Worm (Caenorhabditis elegans): ENCODE results near the gene mdh-1.
A peak's percentile ranks its signal among the peaks of the same experiment; 100 is the strongest.

mdh-1 gene

ce11 chrV:6516491-6517304, at the start of gene mdh-1:
Gene mdh-1, minus strand, starts transcription at chrV:6516526.
- no peak for TF ChIP-seq ceh-34 (tag; optimal IDR thresholded peaks at IDR 0.05)
- no peak for TF ChIP-seq sdc-2 (tag; optimal IDR thresholded peaks at IDR 0.05)
- no peak for TF ChIP-seq ceh-31 (tag; optimal IDR thresholded peaks at IDR 0.05)

DNA sequence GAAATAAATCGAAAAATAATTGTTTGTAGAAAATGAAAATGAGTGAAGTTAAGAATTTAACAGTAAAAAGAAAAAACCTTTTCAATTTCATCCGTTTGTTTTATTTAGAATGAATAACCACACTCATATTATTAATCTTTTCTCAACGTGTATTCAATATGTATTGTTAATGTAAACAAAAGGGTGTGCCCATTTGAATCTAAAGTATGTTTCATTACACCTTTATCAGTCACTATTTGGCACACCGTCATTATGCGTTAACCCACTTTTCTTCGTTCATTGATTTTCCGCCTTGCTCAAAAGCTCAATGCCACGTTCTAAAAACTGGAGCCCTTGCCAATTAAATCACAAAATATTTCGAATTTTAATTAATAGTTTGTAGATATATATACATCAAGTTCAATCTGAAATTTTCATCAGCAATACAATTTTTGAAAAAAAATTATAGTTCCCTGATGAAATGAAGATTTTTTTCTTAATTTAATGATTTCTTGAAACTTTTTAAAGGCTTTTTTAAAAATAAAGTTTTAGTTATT, 49.6 kb upstream of the mdh-1 start, which contains the start of gene K04A8.1:
Gene K04A8.1 (plus strand): TSS at position 486 of the 536 bp plus-strand sequence.
- no peak for TF ChIP-seq tbx-7 (tag; optimal IDR thresholded peaks at IDR 0.05)
- TF ChIP-seq syd-9 (tag; optimal IDR thresholded peaks at IDR 0.05), result no peak
- TF ChIP-seq pqm-1 (tag; optimal IDR thresholded peaks at IDR 0.05), result no peak
- no peak for TF ChIP-seq pag-3 (tag; optimal IDR thresholded peaks at IDR 0.05; ENCODE audit: borderline replicate concordance)
- no peak for TF ChIP-seq ceh-6 (GFP tag; optimal IDR thresholded peaks at IDR 0.05)
- TF ChIP-seq gmeb-2 (tag; optimal IDR thresholded peaks at IDR 0.05), result no peak
- TF ChIP-seq C08G9.2 (tag; optimal IDR thresholded peaks at IDR 0.05), result no peak
- TF ChIP-seq fkh-6 (tag; optimal IDR thresholded peaks at IDR 0.05), result no peak
- no peak for TF ChIP-seq ceh-24 (tag; optimal IDR thresholded peaks at IDR 0.05)
- TF ChIP-seq ceh-9 (tag; optimal IDR thresholded peaks at IDR 0.05), result no peak

DNA sequence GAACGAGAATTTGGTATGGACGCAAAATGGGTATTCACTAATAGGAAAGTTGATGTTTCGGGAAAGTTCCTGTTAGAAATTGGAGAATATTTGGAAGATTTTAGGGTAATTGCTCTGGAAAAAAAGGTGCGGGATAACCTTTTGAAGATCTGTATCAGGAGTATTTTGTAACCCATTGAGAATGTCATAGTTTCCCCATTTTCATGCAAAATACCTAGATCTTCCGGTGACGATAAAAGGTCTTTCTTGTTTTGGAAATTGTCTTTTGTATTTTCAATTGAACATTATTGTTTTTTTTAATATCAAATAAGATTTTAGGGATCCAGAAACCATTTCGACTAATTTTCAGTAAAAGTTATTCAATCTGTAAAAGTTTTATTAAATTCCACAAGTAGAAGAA, 45.3 kb upstream of the mdh-1 start, which contains the start of gene spp-19:
Gene spp-19 (minus strand): TSS at position 101 of the 400 bp plus-strand sequence.
- TF ChIP-seq ceh-34 (tag; optimal IDR thresholded peaks at IDR 0.05) (no peak), ceh-9 (tag; optimal IDR thresholded peaks at IDR 0.05) (no peak), dmd-4 (tag; optimal IDR thresholded peaks at IDR 0.05; ENCODE audit: borderline replicate concordance) (no peak), tbx-2 (tag; optimal IDR thresholded peaks at IDR 0.05) (no peak), ceh-19 (GFP tag; optimal IDR thresholded peaks at IDR 0.05) (no peak), elt-4 (tag; optimal IDR thresholded peaks at IDR 0.05) (no peak), hlh-6 (tag; optimal IDR thresholded peaks at IDR 0.05) (no peak), pha-4 (tag; optimal IDR thresholded peaks at IDR 0.05) (no peak), pag-3 (tag; optimal IDR thresholded peaks at IDR 0.05; ENCODE audit: borderline replicate concordance) (no peak), odd-2 (tag; optimal IDR thresholded peaks at IDR 0.05) (no peak), fax-1 (tag; optimal IDR thresholded peaks at IDR 0.05) (no peak), unc-86 (tag; optimal IDR thresholded peaks at IDR 0.05) (no peak), gmeb-2 (tag; optimal IDR thresholded peaks at IDR 0.05) (no peak), pha-2 (tag; optimal IDR thresholded peaks at IDR 0.05) (no peak)

DNA sequence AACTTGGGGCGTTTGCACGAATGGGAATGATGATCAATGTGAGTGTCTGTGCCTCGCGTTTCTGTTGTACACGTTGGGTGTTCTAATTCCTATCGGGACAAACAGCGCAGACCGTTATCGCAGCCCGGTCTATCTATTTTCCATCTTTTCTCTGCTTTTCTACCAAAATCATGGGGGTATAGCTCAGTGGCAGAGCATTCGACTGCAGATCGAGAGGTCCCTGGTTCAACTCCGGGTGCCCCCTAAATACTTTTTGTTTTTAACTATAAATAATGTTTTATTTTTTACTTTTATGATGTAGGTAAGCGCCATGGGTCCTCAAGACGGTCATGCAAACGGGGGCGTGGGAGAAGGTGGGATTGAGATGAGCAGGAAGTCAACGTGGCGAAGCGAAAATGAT, 43.3 kb upstream of the mdh-1 start:
- TF ChIP-seq nhr-232 (tag; optimal IDR thresholded peaks at IDR 0.05) (no peak), che-1 (tag; optimal IDR thresholded peaks at IDR 0.05) (peak; percentile 6), odd-2 (tag; optimal IDR thresholded peaks at IDR 0.05) (no peak), ceh-31 (tag; optimal IDR thresholded peaks at IDR 0.05) (no peak), ets-4 (tag; optimal IDR thresholded peaks at IDR 0.05) (no peak), ama-1 (optimal IDR thresholded peaks at IDR 0.05) (no peak), sdc-2 (tag; optimal IDR thresholded peaks at IDR 0.05) (no peak), ceh-24 (tag; optimal IDR thresholded peaks at IDR 0.05) (no peak), syd-9 (tag; optimal IDR thresholded peaks at IDR 0.05) (no peak), lim-6 (tag; optimal IDR thresholded peaks at IDR 0.05) (no peak), sox-2 (GFP tag; IDR thresholded peaks at IDR 0.05) (no peak), ceh-2 (tag; optimal IDR thresholded peaks at IDR 0.05) (no peak), C38D4.7 (GFP tag; optimal IDR thresholded peaks at IDR 0.05) (peak; percentile 5), pqm-1 (tag; optimal IDR thresholded peaks at IDR 0.05) (no peak), ceh-19 (GFP tag; optimal IDR thresholded peaks at IDR 0.05) (no peak), elt-2 (tag; optimal IDR thresholded peaks at IDR 0.05) (peak; percentile 60), ceh-48 (tag; optimal IDR thresholded peaks at IDR 0.05) (no peak), C08G9.2 (tag; optimal IDR thresholded peaks at IDR 0.05) (no peak), pha-2 (tag; optimal IDR thresholded peaks at IDR 0.05) (no peak), ceh-45 (GFP tag; IDR thresholded peaks at IDR 0.05) (no peak)
